Fruit fly (Drosophila melanogaster): ENCODE data around the gene Surf6.

Gene Surf6

dm6 chr3R:19863979-19864775, 40.5 kb downstream of the Surf6 start, which contains the start of the genes CG4572 and CG4686 (continued):
- TF ChIP-seq Poxn (GFP tag; IDR thresholded peaks at IDR 0.05) (no peak), sug (tag; optimal IDR thresholded peaks at IDR 0.05) (peak; percentile 78), Ptx1 (GFP tag; IDR thresholded peaks at IDR 0.05) (peak; percentile 91), TFAM (GFP tag; optimal IDR thresholded peaks at IDR 0.05) (no peak), CG2199 (GFP tag; IDR thresholded peaks at IDR 0.05) (no peak), jumu (GFP tag; optimal IDR thresholded peaks at IDR 0.05) (peak; percentile 65), ro (GFP tag; IDR thresholded peaks at IDR 0.05) (0 out of 2 replicates have a peak, but pooled peaks have one; percentile 12), yki (optimal IDR thresholded peaks at IDR 0.05) (no peak), CG15073 (GFP tag; optimal IDR thresholded peaks at IDR 0.05) (no peak), CG8478 (optimal IDR thresholded peaks at IDR 0.05) (no peak), chm (GFP tag; IDR thresholded peaks at IDR 0.05) (no peak; the same call in 1 of the 2 replicates), pros (GFP tag; optimal IDR thresholded peaks at IDR 0.05) (peak; percentile 35), Med (GFP tag) (peak; percentile 96), gcm (GFP tag; optimal IDR thresholded peaks at IDR 0.05) (peak; percentile 7), twi (tag; optimal IDR thresholded peaks at IDR 0.05) (peak; percentile 66), CG31388 (GFP tag; optimal IDR thresholded peaks at IDR 0.05) (peak; percentile 55), tx (GFP tag; optimal IDR thresholded peaks at IDR 0.05) (peak; percentile 78), CG10654 (GFP tag; optimal IDR thresholded peaks at IDR 0.05) (peak; percentile 75), zen (tag; optimal IDR thresholded peaks at IDR 0.05) (peak; percentile 72), CG2678 (tag; optimal IDR thresholded peaks at IDR 0.05) (peak; percentile 82), CG3995 (GFP tag; optimal IDR thresholded peaks at IDR 0.05) (peak; percentile 97), Bgb (GFP tag; IDR thresholded peaks at IDR 0.05; ENCODE audit: partially characterized antibody) (no peak), repo (GFP tag; optimal IDR thresholded peaks at IDR 0.05) (peak; percentile 67), Optix (GFP tag; IDR thresholded peaks at IDR 0.05) (no peak), kay (GFP tag; optimal IDR thresholded peaks at IDR 0.05) (no peak), CG17359 (tag; optimal IDR thresholded peaks at IDR 0.05) (peak; percentile 58), fd3F (GFP tag; optimal IDR thresholded peaks at IDR 0.05) (peak; percentile 66), pum (GFP tag; optimal IDR thresholded peaks at IDR 0.05) (peak; percentile 74), sob (GFP tag; IDR thresholded peaks at IDR 0.05) (peak; percentile 83), Hr51 (GFP tag; optimal IDR thresholded peaks at IDR 0.05) (peak; percentile 57 to 77), caup (GFP tag; optimal IDR thresholded peaks at IDR 0.05; ENCODE audit: severe bottlenecking) (peak; percentile 51), CG4730 (GFP tag; IDR thresholded peaks at IDR 0.05) (peak; percentile 54), CG14667 (GFP tag; IDR thresholded peaks at IDR 0.05) (peak; percentile 69), CG12769 (tag; optimal IDR thresholded peaks at IDR 0.05) (no peak), prd (optimal IDR thresholded peaks at IDR 0.05) (no peak), prd (GFP tag; IDR thresholded peaks at IDR 0.05) (peak; percentile 83), CG4424 (GFP tag; optimal IDR thresholded peaks at IDR 0.05) (peak; percentile 76), wor (GFP tag; IDR thresholded peaks at IDR 0.05) (peak; percentile 40; the same call in 1 of the 2 replicates), E2f1 (GFP tag; IDR thresholded peaks at IDR 0.05) (peak; percentile 72), CG2129 (GFP tag; IDR thresholded peaks at IDR 0.05; ENCODE audit: partially characterized antibody) (no peak), al (GFP tag; IDR thresholded peaks at IDR 0.05) (peak; percentile 83), onecut (GFP tag; IDR thresholded peaks at IDR 0.05) (no peak), jing (GFP tag; optimal IDR thresholded peaks at IDR 0.05) (peak; percentile 23), gt (GFP tag; IDR thresholded peaks at IDR 0.05) (peak; percentile 22; the same call in 1 of the 2 replicates), cato (GFP tag; optimal IDR thresholded peaks at IDR 0.05; ENCODE audit: borderline replicate concordance) (peak; percentile 10), CG33557 (GFP tag; optimal IDR thresholded peaks at IDR 0.05) (peak; percentile 62), Gug (GFP tag; IDR thresholded peaks at IDR 0.05) (peak; percentile 83; the same call in 3 of the 4 replicates), CG9817 (tag; optimal IDR thresholded peaks at IDR 0.05) (peak; percentile 81), ken (GFP tag; IDR thresholded peaks at IDR 0.05) (peak; percentile 54; the same call in 1 of the 3 replicates), dpn (GFP tag; optimal IDR thresholded peaks at IDR 0.05) (peak; percentile 78 to 80)
